Fruit fly (Drosophila melanogaster): Measurements from ENCODE around the gene fan.

- no peak for TF ChIP-seq usp (GFP tag; optimal IDR thresholded peaks at IDR 0.05)
- TF ChIP-seq psq (optimal IDR thresholded peaks at IDR 0.05) = no peak
Observed at dm6 chr3L:8121590-8121989, 12.7 kb downstream of the fan start, which contains the start of gene ldbr.
